Fruit fly (Drosophila melanogaster) whole organism, embryonic: Measurements from ENCODE around the gene Arpc4.

Experiments used
- Antp ChIP-seq: fragments of 200-800 bp; sonication (Bioruptor generic); optimal IDR thresholded peaks from 3 replicates; lab custom pipeline; 2016; ENCODE audit warnings: missing biosample characterization, missing genetic modification characterization
- BtbVII ChIP-seq: fragments of 200-800 bp; sonication (Bioruptor generic); optimal IDR thresholded peaks from 3 replicates; lab custom pipeline; 2017; ENCODE audit warnings: missing biosample characterization, mild to moderate bottlenecking, missing genetic modification characterization
- CG10274 ChIP-seq: fragments of 200-800 bp; sonication (Bioruptor generic); optimal IDR thresholded peaks from 3 replicates; lab custom pipeline; 2017; ENCODE audit warnings: missing biosample characterization, mild to moderate bottlenecking, missing genetic modification characterization
- CG10959 ChIP-seq: fragments of 200-800 bp; sonication (Bioruptor generic); IDR thresholded peaks from 2 replicates; pipeline ENCODE4 v1.3.6; 2022; ENCODE audit warnings: missing biosample characterization, missing genetic modification characterization
- CG11456 ChIP-seq: fragments of 200-800 bp; sonication (Bioruptor generic); IDR thresholded peaks from 3 replicates; pipeline ENCODE4 v1.3.6; 2022; ENCODE audit warnings: missing biosample characterization, missing genetic modification characterization
- CG11696 ChIP-seq: fragments of 200-800 bp; sonication (Bioruptor generic); IDR thresholded peaks from 2 replicates; pipeline ENCODE4 v1.3.6; 2022; ENCODE audit warnings: missing biosample characterization, missing genetic modification characterization
- CG15269 ChIP-seq: fragments of 200-800 bp; sonication (Bioruptor generic); optimal IDR thresholded peaks from 2 replicates; lab custom pipeline; 2018; ENCODE audit warnings: missing biosample characterization, mild to moderate bottlenecking, missing genetic modification characterization, moderate library complexity
- CG15601 ChIP-seq: fragments of 200-800 bp; sonication (Bioruptor generic); optimal IDR thresholded peaks from 3 replicates; lab custom pipeline; 2019; ENCODE audit warnings: missing biosample characterization, mild to moderate bottlenecking, missing genetic modification characterization, moderate library complexity
- CG18262 ChIP-seq: fragments of 200-800 bp; optimal IDR thresholded peaks from 3 replicates; lab custom pipeline; 2019; ENCODE audit warnings: missing biosample characterization, mild to moderate bottlenecking, missing genetic modification characterization, moderate library complexity
- CG2199 ChIP-seq: fragments of 200-800 bp; sonication (Bioruptor generic); IDR thresholded peaks from 3 replicates; pipeline ENCODE4 v1.3.6; 2022; ENCODE audit warnings: missing biosample characterization, missing genetic modification characterization
- CG34376 ChIP-seq: fragments of 200-800 bp; sonication (Bioruptor generic); optimal IDR thresholded peaks from 2 replicates; lab custom pipeline; 2018; ENCODE audit warnings: missing biosample characterization, mild to moderate bottlenecking, missing genetic modification characterization
- CG3847 ChIP-seq: fragments of 200-800 bp; sonication (Bioruptor generic); IDR thresholded peaks from 2 replicates; pipeline ENCODE4 v1.3.6; 2022; ENCODE audit warnings: missing biosample characterization, missing genetic modification characterization
- CG6254 ChIP-seq: fragments of 200-800 bp; sonication (Bioruptor generic); optimal IDR thresholded peaks from 3 replicates; lab custom pipeline; 2017; ENCODE audit warnings: mild to moderate bottlenecking, missing biosample characterization, missing genetic modification reagents, missing genetic modification characterization
- CG6272 ChIP-seq: fragments of 200-800 bp; sonication (Bioruptor generic); IDR thresholded peaks from 2 replicates; pipeline ENCODE4 v1.3.6; 2022; ENCODE audit warnings: missing biosample characterization, missing genetic modification characterization
- CG7372 ChIP-seq: fragments of 200-800 bp; sonication (Bioruptor generic); IDR thresholded peaks from 2 replicates; pipeline ENCODE4 v1.3.6; 2022; ENCODE audit warnings: missing biosample characterization, missing genetic modification characterization
- CG8281 ChIP-seq: fragments of 200-800 bp; sonication (Bioruptor generic); optimal IDR thresholded peaks from 2 replicates; lab custom pipeline; 2018; ENCODE audit warnings: missing biosample characterization, mild to moderate bottlenecking, missing genetic modification characterization, moderate library complexity
- CG8290 ChIP-seq, 3 experiments: fragments of 200-800 bp; sonication (Bioruptor generic); optimal IDR thresholded peaks; 2 replicates each; lab custom pipeline; 2016 to 2019; ENCODE audit warnings: missing biosample characterization in 3 of 3, missing genetic modification characterization in 3 of 3, mild to moderate bottlenecking in 2 of 3, moderate library complexity in 1 of 3
- CG8924 ChIP-seq: fragments of 200-800 bp; optimal IDR thresholded peaks from 3 replicates; lab custom pipeline; 2019; ENCODE audit warnings: missing biosample characterization, mild to moderate bottlenecking, missing genetic modification characterization, moderate library complexity
- CG9797 ChIP-seq: fragments of 200-800 bp; sonication (Bioruptor generic); optimal IDR thresholded peaks from 3 replicates; lab custom pipeline; 2018; ENCODE audit warnings: missing biosample characterization, mild to moderate bottlenecking, missing genetic modification characterization
- Camta ChIP-seq: fragments of 200-800 bp; sonication (Bioruptor generic); optimal IDR thresholded peaks from 2 replicates; lab custom pipeline; 2016; ENCODE audit warnings: missing biosample characterization, missing genetic modification characterization
- Dad ChIP-seq: fragments of 200-800 bp; sonication (Bioruptor generic); optimal IDR thresholded peaks from 3 replicates; lab custom pipeline; 2016; ENCODE audit warnings: missing biosample characterization, missing genetic modification characterization
- Doc2 ChIP-seq: fragments of 200-800 bp; sonication (Bioruptor generic); IDR thresholded peaks from 2 replicates; pipeline ENCODE4 v1.3.6; 2022; ENCODE audit warnings: missing biosample characterization, missing genetic modification characterization
- Elba2 ChIP-seq: fragments of 200-800 bp; sonication (Bioruptor generic); optimal IDR thresholded peaks from 3 replicates; lab custom pipeline; 2016; ENCODE audit warnings: missing biosample characterization, missing genetic modification characterization
- Fer2 ChIP-seq: fragments of 200-800 bp; sonication (Bioruptor generic); optimal IDR thresholded peaks from 2 replicates; lab custom pipeline; 2018; ENCODE audit warnings: missing biosample characterization, mild to moderate bottlenecking, missing genetic modification characterization, moderate library complexity
- HmgD ChIP-seq: fragments of 200-800 bp; sonication (Bioruptor generic); optimal IDR thresholded peaks from 3 replicates; lab custom pipeline; 2016; ENCODE audit warnings: missing biosample characterization, missing genetic modification characterization
- HmgZ ChIP-seq: fragments of 200-800 bp; sonication (Bioruptor generic); optimal IDR thresholded peaks from 2 replicates; lab custom pipeline; 2018; ENCODE audit warnings: missing biosample characterization, mild to moderate bottlenecking, missing genetic modification characterization
- Hmr ChIP-seq: fragments of 200-800 bp; sonication (Bioruptor generic); optimal IDR thresholded peaks from 3 replicates; lab custom pipeline; 2017; ENCODE audit warnings: mild to moderate bottlenecking, missing biosample characterization, missing genetic modification reagents, missing genetic modification characterization
- Med ChIP-seq: fragments of 200-800 bp; sonication (Bioruptor generic); peaks from one replicate; lab custom pipeline; 2016; ENCODE audit warnings: missing biosample characterization, missing genetic modification characterization, mild to moderate bottlenecking, inconsistent platforms, moderate library complexity
- Mrtf ChIP-seq: fragments of 200-800 bp; sonication (Bioruptor generic); IDR thresholded peaks from 3 replicates; pipeline ENCODE4 v1.3.6; 2022; ENCODE audit warnings: missing biosample characterization, missing genetic modification characterization
- NfI ChIP-seq: fragments of 200-800 bp; sonication (Bioruptor generic); optimal IDR thresholded peaks from 3 replicates; lab custom pipeline; 2018; ENCODE audit warnings: missing biosample characterization, mild to moderate bottlenecking, missing genetic modification characterization, moderate library complexity
- Rx ChIP-seq: fragments of 200-800 bp; sonication (Bioruptor generic); IDR thresholded peaks from 2 replicates; pipeline ENCODE4 v1.3.6; 2022; ENCODE audit warnings: missing biosample characterization, missing genetic modification characterization
- Stat92E ChIP-seq, 3 experiments: fragments of >200 bp in 2 of 3; fragments of 200-800 bp in 1 of 3; sonication (Bioruptor generic) in 1 of 3; optimal IDR thresholded peaks; 2 replicates each; lab custom pipeline; 2017 to 2019; ENCODE audit warnings: missing biosample characterization in 3 of 3, missing genetic modification characterization in 3 of 3, mild to moderate bottlenecking in 1 of 3, moderate library complexity in 1 of 3
- Tbp ChIP-seq: fragments of >200 bp; optimal IDR thresholded peaks from 2 replicates; lab custom pipeline; 2018; ENCODE audit warnings: missing biosample characterization, missing genetic modification characterization
- ab ChIP-seq: fragments of 200-800 bp; sonication (Bioruptor generic); optimal IDR thresholded peaks from 2 replicates; lab custom pipeline; 2016; ENCODE audit warnings: missing biosample characterization, missing genetic modification characterization
- bab2 ChIP-seq: fragments of 200-800 bp; sonication (Bioruptor generic); optimal IDR thresholded peaks from 2 replicates; lab custom pipeline; 2016; ENCODE audit warnings: missing biosample characterization, missing genetic modification characterization
- crol ChIP-seq: fragments of 200-800 bp; sonication (Bioruptor generic); IDR thresholded peaks from 2 replicates; pipeline ENCODE4 v1.3.6; 2022; ENCODE audit warnings: missing biosample characterization, missing genetic modification characterization
- ems ChIP-seq: fragments of 200-800 bp; sonication (Bioruptor generic); optimal IDR thresholded peaks from 3 replicates; lab custom pipeline; 2016; ENCODE audit warnings: missing biosample characterization, missing genetic modification characterization
- fru ChIP-seq: fragments of >200 bp; optimal IDR thresholded peaks from 2 replicates; lab custom pipeline; 2017
- gce ChIP-seq: fragments of 200-800 bp; sonication (Bioruptor generic); IDR thresholded peaks from 3 replicates; pipeline ENCODE4 v1.3.6; 2022; ENCODE audit warnings: missing biosample characterization, missing genetic modification characterization
- hb ChIP-seq: fragments of 200-800 bp; sonication (Bioruptor generic); IDR thresholded peaks from 3 replicates; pipeline ENCODE4 v1.3.6; 2022; ENCODE audit warnings: missing biosample characterization, missing genetic modification characterization; ENCODE audit not compliant: partially characterized antibody
- hth ChIP-seq: fragments of >200 bp; optimal IDR thresholded peaks from 2 replicates; lab custom pipeline; 2017; ENCODE audit warnings: inconsistent platforms
- jigr1 ChIP-seq: fragments of 200-800 bp; sonication (Bioruptor generic); IDR thresholded peaks from 3 replicates; pipeline ENCODE4 v1.3.6; 2022; ENCODE audit warnings: missing biosample characterization, missing genetic modification characterization
- kah ChIP-seq: fragments of 200-800 bp; sonication (Bioruptor generic); optimal IDR thresholded peaks from 2 replicates; lab custom pipeline; 2018; ENCODE audit warnings: missing biosample characterization, mild to moderate bottlenecking, missing genetic modification characterization
- nau ChIP-seq: fragments of 200-800 bp; sonication (Bioruptor generic); optimal IDR thresholded peaks from 3 replicates; lab custom pipeline; 2017; ENCODE audit warnings: missing biosample characterization, mild to moderate bottlenecking, missing genetic modification characterization, missing genetic modification reagents
- nmo ChIP-seq: fragments of 200-800 bp; sonication (Bioruptor generic); optimal IDR thresholded peaks from 2 replicates; lab custom pipeline; 2018; ENCODE audit warnings: missing biosample characterization, mild to moderate bottlenecking, missing genetic modification characterization, moderate library complexity
- onecut ChIP-seq: fragments of 200-800 bp; sonication (Bioruptor generic); IDR thresholded peaks from 2 replicates; pipeline ENCODE4 v1.3.6; 2022; ENCODE audit warnings: missing biosample characterization, missing genetic modification characterization
- sens-2 ChIP-seq: fragments of 200-800 bp; sonication (Bioruptor generic); IDR thresholded peaks from 2 replicates; pipeline ENCODE4 v1.3.6; 2022; ENCODE audit warnings: missing biosample characterization, missing genetic modification characterization
- shn ChIP-seq: fragments of 200-800 bp; sonication (Bioruptor generic); optimal IDR thresholded peaks from 3 replicates; lab custom pipeline; 2016; ENCODE audit warnings: missing biosample characterization, missing genetic modification characterization
- slbo ChIP-seq: fragments of 200-800 bp; sonication (Bioruptor generic); IDR thresholded peaks from 2 replicates; pipeline ENCODE4 v1.3.6; 2022; ENCODE audit warnings: missing biosample characterization, missing genetic modification characterization
- slp2 ChIP-seq: fragments of 200-800 bp; sonication (Bioruptor generic); optimal IDR thresholded peaks from 2 replicates; lab custom pipeline; 2016; ENCODE audit warnings: missing biosample characterization, missing genetic modification characterization
- tna ChIP-seq: fragments of 200-800 bp; sonication (Bioruptor generic); IDR thresholded peaks from 2 replicates; pipeline ENCODE4 v1.3.6; 2022; ENCODE audit warnings: missing biosample characterization, missing genetic modification characterization; ENCODE audit not compliant: partially characterized antibody
- toy ChIP-seq: fragments of 200-800 bp; sonication (Bioruptor generic); IDR thresholded peaks from 2 replicates; pipeline ENCODE4 v1.3.6; 2022; ENCODE audit warnings: missing biosample characterization, missing genetic modification characterization
- vvl ChIP-seq: fragments of 200-800 bp; sonication (Bioruptor generic); IDR thresholded peaks from 2 replicates; pipeline ENCODE4 v1.3.6; 2022; ENCODE audit warnings: missing biosample characterization, missing genetic modification characterization

Gene Arpc4

DNA sequence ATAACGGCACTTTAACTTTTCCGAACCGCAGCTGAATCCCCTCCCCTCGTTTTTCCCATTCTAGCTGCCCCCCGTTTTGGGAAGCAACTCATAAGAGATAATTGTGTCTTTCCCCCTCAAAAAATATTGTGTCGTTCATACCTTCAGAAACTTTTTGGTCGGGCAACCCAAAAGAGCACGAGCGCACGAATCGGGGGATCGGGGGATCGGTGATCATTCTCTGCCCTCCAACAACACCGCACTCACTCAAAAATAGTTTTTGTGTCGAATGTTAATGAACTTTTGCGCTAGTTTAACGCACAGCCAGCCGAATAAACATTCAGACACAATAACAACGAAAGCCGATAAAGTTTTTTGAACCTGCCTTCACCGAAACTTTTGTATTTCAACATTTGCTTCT is 34.6 kb upstream of the Arpc4 start (continued):
- TF ChIP-seq tna (GFP tag; lab: Robert Waterston, UW) (no peak), CG11696 (no peak), nmo (no peak), CG10959 (no peak), Elba2 (GFP tag; lab: Kevin White, UChicago) (no peak), CG15601 (tag; lab: Kevin White, UChicago) (no peak), CG6272 (GFP tag; lab: Robert Waterston, UW) (no peak), Fer2 (tag; lab: Kevin White, UChicago) (no peak), CG15269 (tag; lab: Kevin White, UChicago) (no peak), CG8924 (tag; lab: Kevin White, UChicago) (peak; percentile 5), CG8281 (tag; lab: Kevin White, UChicago) (no peak), ab (GFP tag; lab: Kevin White, UChicago) (no peak), gce (GFP tag; lab: Robert Waterston, UW) (no peak), onecut (GFP tag; lab: Robert Waterston, UW) (0 out of 2 replicates have a peak, but pooled peaks have one; percentile 2), CG10274 (GFP tag; lab: Kevin White, UChicago) (no peak), NfI (GFP tag; lab: Kevin White, UChicago) (no peak), CG7372 (GFP tag; lab: Robert Waterston, UW) (no peak), kah (GFP tag; lab: Kevin White, UChicago) (no peak), slp2 (GFP tag; lab: Kevin White, UChicago) (no peak), CG11456 (GFP tag; lab: Robert Waterston, UW) (no peak), sens-2 (GFP tag; lab: Robert Waterston, UW) (no peak), Mrtf (GFP tag; lab: Robert Waterston, UW) (no peak), CG8290 (GFP tag; optimal IDR thresholded peaks at IDR 0.05; lab: Kevin White, UChicago) (no peak), CG8290 (tag; optimal IDR thresholded peaks at IDR 0.05; lab: Kevin White, UChicago) (peak in 1 of 2 experiments; percentile 30), hth (no peak), CG3847 (no peak), ems (GFP tag; lab: Kevin White, UChicago) (no peak), Hmr (GFP tag; lab: Kevin White, UChicago) (no peak), shn (GFP tag; lab: Kevin White, UChicago) (no peak), fru (lab: Kevin White, UChicago) (no peak), slbo (no peak), toy (GFP tag; lab: Robert Waterston, UW) (no peak), vvl (GFP tag; lab: Robert Waterston, UW) (peak; percentile 19; the same call in 1 of the 2 replicates), Med (GFP tag; lab: Kevin White, UChicago) (peak; percentile 67), Dad (GFP tag; lab: Kevin White, UChicago) (no peak), Rx (GFP tag; lab: Robert Waterston, UW) (no peak), bab2 (GFP tag; lab: Kevin White, UChicago) (no peak), CG34376 (GFP tag; lab: Kevin White, UChicago) (peak; percentile 62), Doc2 (GFP tag; lab: Robert Waterston, UW) (no peak), crol (GFP tag; lab: Robert Waterston, UW) (peak; percentile 79), jigr1 (GFP tag; lab: Robert Waterston, UW) (no peak), Stat92E (GFP tag; optimal IDR thresholded peaks at IDR 0.05; lab: Kevin White, UChicago) (no peak), CG9797 (GFP tag; lab: Kevin White, UChicago) (no peak), hb (no peak), Antp (no peak), HmgD (GFP tag; lab: Kevin White, UChicago) (no peak), Camta (no peak), nau (GFP tag; lab: Kevin White, UChicago) (no peak), CG6254 (GFP tag; lab: Kevin White, UChicago) (no peak), CG18262 (tag; lab: Kevin White, UChicago) (no peak), CG2199 (GFP tag; lab: Robert Waterston, UW) (0 out of 3 replicates have a peak, but pooled peaks have one; percentile 41), Tbp (no peak), BtbVII (GFP tag; lab: Kevin White, UChicago) (no peak), HmgZ (tag; lab: Kevin White, UChicago) (no peak)
